Fruit fly (Drosophila melanogaster): ENCODE measurements around the gene CG3386.
A peak's percentile ranks its signal among the peaks of the same experiment; 100 is the strongest.

The CG3386 gene

DNA sequence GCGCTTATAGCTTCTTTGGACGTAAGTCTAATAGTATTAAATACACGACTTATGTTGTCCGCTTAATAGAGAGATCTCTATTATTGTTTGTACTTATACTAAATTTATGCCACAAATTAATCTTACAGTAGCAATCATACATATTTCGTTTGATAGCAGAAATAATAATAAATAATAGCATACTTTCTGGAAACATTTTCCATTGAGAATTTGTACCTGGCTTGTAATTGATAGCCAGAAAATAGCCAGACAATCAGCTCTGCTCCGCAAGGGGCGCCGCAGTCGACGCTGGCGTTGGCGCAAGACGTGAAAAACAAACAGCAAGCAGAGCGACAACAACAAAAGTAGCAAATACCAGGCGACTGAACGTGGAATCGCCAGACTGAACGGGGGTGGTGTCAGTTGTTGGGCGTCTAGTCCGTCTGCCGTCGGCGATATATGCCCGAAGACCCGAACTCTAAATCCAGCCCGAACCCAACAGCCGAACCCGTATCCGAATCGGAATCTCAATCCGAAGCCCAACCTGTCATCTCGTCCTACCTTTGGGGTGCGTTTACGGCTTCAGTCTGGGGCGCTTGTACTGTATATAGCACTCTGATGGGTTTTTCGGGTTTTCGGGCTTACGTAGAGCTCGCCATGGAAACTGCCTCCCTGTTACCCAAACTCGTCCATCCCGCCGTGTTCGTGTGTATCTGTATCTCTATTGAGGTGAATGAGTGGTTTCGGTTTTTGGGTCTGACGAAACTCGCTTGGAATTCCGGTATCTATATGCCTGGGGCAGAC lies 17.3 kb upstream of the CG3386 start:
- TF ChIP-seq klu (GFP tag; IDR thresholded peaks at IDR 0.05): peak; percentile 43; the same call in 1 of the 2 replicates
- TF ChIP-seq ind (GFP tag; optimal IDR thresholded peaks at IDR 0.05): peak; percentile 5
- peak; percentile 9 for TF ChIP-seq Atf-2 (GFP tag; optimal IDR thresholded peaks at IDR 0.05)
- TF ChIP-seq Lim3 (GFP tag; IDR thresholded peaks at IDR 0.05): no peak
- TF ChIP-seq Sox100B (GFP tag; optimal IDR thresholded peaks at IDR 0.05): peak; percentile 52
- no peak for TF ChIP-seq CG6272 (GFP tag; IDR thresholded peaks at IDR 0.05)
- TF ChIP-seq ci (GFP tag; IDR thresholded peaks at IDR 0.05): peak; percentile 61; the same call in 2 of the 3 replicates
- TF ChIP-seq gsb-n (tag; optimal IDR thresholded peaks at IDR 0.05): no peak
- TF ChIP-seq lmd (GFP tag; IDR thresholded peaks at IDR 0.05): 0 out of 2 replicates have a peak, but pooled peaks have one; percentile 9
- peak; percentile 62 for TF ChIP-seq CG2678 (tag; optimal IDR thresholded peaks at IDR 0.05)
- TF ChIP-seq CG14050 (GFP tag; IDR thresholded peaks at IDR 0.05): 0 out of 3 replicates have a peak, but pooled peaks have one; percentile 8
- no peak for TF ChIP-seq prd (optimal IDR thresholded peaks at IDR 0.05)
- TF ChIP-seq prd (GFP tag; IDR thresholded peaks at IDR 0.05): 0 out of 3 replicates have a peak, but pooled peaks have one; percentile 34
- peak; percentile 17 for TF ChIP-seq CHES-1-like (GFP tag; optimal IDR thresholded peaks at IDR 0.05)
- no peak for TF ChIP-seq NC2α (GFP tag; optimal IDR thresholded peaks at IDR 0.05)
- TF ChIP-seq CG18599 (GFP tag; optimal IDR thresholded peaks at IDR 0.05): peak; percentile 60
- TF ChIP-seq zen (tag; optimal IDR thresholded peaks at IDR 0.05): peak; percentile 0
- peak; percentile 31 for TF ChIP-seq NfI (GFP tag; optimal IDR thresholded peaks at IDR 0.05)
- no peak for TF ChIP-seq Stat92E (GFP tag; optimal IDR thresholded peaks at IDR 0.05)
- peak; percentile 15 for TF ChIP-seq jumu (GFP tag; optimal IDR thresholded peaks at IDR 0.05)
- TF ChIP-seq dmrt11E (tag; optimal IDR thresholded peaks at IDR 0.05): peak; percentile 59
- TF ChIP-seq Hr51 (GFP tag; optimal IDR thresholded peaks at IDR 0.05): peak in 1 of 2 experiments; percentile 64
- TF ChIP-seq CG15011 (GFP tag; optimal IDR thresholded peaks at IDR 0.05): peak; percentile 39
- no peak for TF ChIP-seq HmgD (GFP tag; optimal IDR thresholded peaks at IDR 0.05)
- TF ChIP-seq CG17361 (GFP tag; IDR thresholded peaks at IDR 0.05): no peak
- TF ChIP-seq grau (tag; optimal IDR thresholded peaks at IDR 0.05): peak; percentile 66
- TF ChIP-seq CG7556 (GFP tag; optimal IDR thresholded peaks at IDR 0.05): peak; percentile 77
- no peak; the same call in 1 of the 2 replicates for TF ChIP-seq CG6689 (GFP tag; IDR thresholded peaks at IDR 0.05)
- TF ChIP-seq CG4424 (GFP tag; optimal IDR thresholded peaks at IDR 0.05): no peak
- TF ChIP-seq Dek (tag; optimal IDR thresholded peaks at IDR 0.05): peak; percentile 7
- no peak for TF ChIP-seq emc (GFP tag; optimal IDR thresholded peaks at IDR 0.05)
- TF ChIP-seq CG6254 (GFP tag; optimal IDR thresholded peaks at IDR 0.05): no peak
- peak; percentile 95 for TF ChIP-seq sens (GFP tag)
- peak; percentile 19 for TF ChIP-seq tin (GFP tag; optimal IDR thresholded peaks at IDR 0.05)
- TF ChIP-seq ttk (GFP tag; IDR thresholded peaks at IDR 0.05): peak; percentile 36; the same call in 1 of the 2 replicates
- no peak for TF ChIP-seq so (GFP tag; IDR thresholded peaks at IDR 0.05)
- peak; percentile 47 for TF ChIP-seq Hmx (GFP tag; optimal IDR thresholded peaks at IDR 0.05)
- peak; percentile 99 for TF ChIP-seq Deaf1 (tag; optimal IDR thresholded peaks at IDR 0.05)
- no peak for TF ChIP-seq CG7745 (tag; optimal IDR thresholded peaks at IDR 0.05)
- 0 out of 2 replicates have a peak, but pooled peaks have one; percentile 11 for TF ChIP-seq CG13287 (GFP tag; IDR thresholded peaks at IDR 0.05; ENCODE audit: partially characterized antibody)
- TF ChIP-seq zfh1 (GFP tag; IDR thresholded peaks at IDR 0.05): 0 out of 3 replicates have a peak, but pooled peaks have one; percentile 15
- peak; percentile 28; the same call in 1 of the 2 replicates for TF ChIP-seq stc (GFP tag; IDR thresholded peaks at IDR 0.05)
- TF ChIP-seq CG11456 (GFP tag; IDR thresholded peaks at IDR 0.05): no peak
- peak; percentile 27 for TF ChIP-seq Sox102F (GFP tag; optimal IDR thresholded peaks at IDR 0.05)
- peak; percentile 97 for TF ChIP-seq CG10209 (GFP tag; optimal IDR thresholded peaks at IDR 0.05)
- no peak for TF ChIP-seq Vsx1 (GFP tag; optimal IDR thresholded peaks at IDR 0.05)
- TF ChIP-seq CG1602 (GFP tag; optimal IDR thresholded peaks at IDR 0.05): peak; percentile 63
- TF ChIP-seq Abd-B (GFP tag; optimal IDR thresholded peaks at IDR 0.05): peak; percentile 43
